Worm (Caenorhabditis elegans) whole organism, L4/young adult: Measurements from ENCODE around the gene txt-12.

Experiments used
- dao-5 ChIP-seq: sonication (generic microtip); optimal IDR thresholded peaks from 2 replicates; lab custom pipeline; 2016; ENCODE audit warnings: missing genotype, missing genetic modification characterization, moderate library complexity, missing compliant biosample characterization
- him-1 ChIP-seq: sonication (generic microtip); optimal IDR thresholded peaks from 2 replicates; lab custom pipeline; 2016; ENCODE audit warnings: missing genotype, missing genetic modification reagents, missing genetic modification characterization, missing compliant biosample characterization

ce11 chrV:15094749-15095148 is 2.0 kb downstream of the txt-12 start, which contains the start of gene srx-78:
- no peak for TF ChIP-seq him-1 (tag; lab: Kevin White, UChicago)
- no peak for TF ChIP-seq dao-5
